Fruit fly (Drosophila melanogaster) whole organism, embryonic: ENCODE results near the gene Frmd5.

Source experiments
- Aef1 ChIP-seq: fragments of 200-800 bp; sonication (Bioruptor generic); IDR thresholded peaks from 3 replicates; pipeline ENCODE4 v1.3.6; 2022; ENCODE audit warnings: missing biosample characterization, missing genetic modification characterization
- Asciz ChIP-seq: fragments of 200-800 bp; sonication (Bioruptor generic); optimal IDR thresholded peaks from 2 replicates; lab custom pipeline; 2017; ENCODE audit warnings: missing biosample characterization, mild to moderate bottlenecking, missing genetic modification characterization, missing genetic modification reagents
- B-H2 ChIP-seq: fragments of 200-800 bp; sonication (Bioruptor generic); optimal IDR thresholded peaks from 2 replicates; lab custom pipeline; 2018; ENCODE audit warnings: missing biosample characterization, mild to moderate bottlenecking, missing genetic modification characterization
- BEAF-32 ChIP-seq: fragments of 200-800 bp; sonication (Bioruptor generic); optimal IDR thresholded peaks from 3 replicates; lab custom pipeline; 2017; ENCODE audit warnings: missing biosample characterization, missing genetic modification characterization, mild to moderate bottlenecking, moderate library complexity, missing genetic modification reagents
- CG12155 ChIP-seq: fragments of 200-800 bp; sonication (Bioruptor generic); optimal IDR thresholded peaks from 3 replicates; lab custom pipeline; 2016; ENCODE audit warnings: missing biosample characterization, missing genetic modification characterization
- CG13624 ChIP-seq: fragments of 200-800 bp; sonication (Bioruptor generic); optimal IDR thresholded peaks from 2 replicates; lab custom pipeline; 2016; ENCODE audit warnings: missing biosample characterization, missing genetic modification characterization
- CG14014 ChIP-seq: fragments of 200-800 bp; sonication (Bioruptor generic); IDR thresholded peaks from 2 replicates; pipeline ENCODE4 v1.3.6; 2022; ENCODE audit warnings: missing biosample characterization, missing genetic modification characterization
- CG1647 ChIP-seq: fragments of 200-800 bp; sonication (Bioruptor generic); optimal IDR thresholded peaks from 3 replicates; lab custom pipeline; 2016; ENCODE audit warnings: missing biosample characterization, missing genetic modification characterization
- CG2120 ChIP-seq: fragments of 200-800 bp; sonication (Bioruptor generic); optimal IDR thresholded peaks from 3 replicates; lab custom pipeline; 2016; ENCODE audit warnings: missing biosample characterization, missing genetic modification characterization
- CG30403 ChIP-seq: fragments of 200-800 bp; sonication (Bioruptor generic); optimal IDR thresholded peaks from 3 replicates; lab custom pipeline; 2016; ENCODE audit warnings: missing biosample characterization, missing genetic modification characterization
- CG31441 ChIP-seq: fragments of 200-800 bp; sonication (Bioruptor generic); IDR thresholded peaks from 2 replicates; pipeline ENCODE4 v1.3.6; 2022; ENCODE audit warnings: missing biosample characterization, missing genetic modification characterization
- CG33557 ChIP-seq: fragments of 200-800 bp; sonication (Bioruptor generic); optimal IDR thresholded peaks from 2 replicates; lab custom pipeline; 2019; ENCODE audit warnings: missing biosample characterization, mild to moderate bottlenecking, missing genetic modification characterization, moderate library complexity
- CG4282 ChIP-seq: fragments of 200-800 bp; sonication (Bioruptor generic); optimal IDR thresholded peaks from 2 replicates; lab custom pipeline; 2016; ENCODE audit warnings: missing biosample characterization, missing genetic modification characterization
- CG4328 ChIP-seq: fragments of 200-800 bp; sonication (Bioruptor generic); optimal IDR thresholded peaks from 3 replicates; lab custom pipeline; 2017; ENCODE audit warnings: missing biosample characterization, missing genetic modification reagents, missing genetic modification characterization
- CG7745 ChIP-seq: fragments of 200-800 bp; sonication (Bioruptor generic); optimal IDR thresholded peaks from 2 replicates; lab custom pipeline; 2018; ENCODE audit warnings: missing biosample characterization, mild to moderate bottlenecking, missing genetic modification characterization, moderate library complexity
- CG7839 ChIP-seq: fragments of 200-800 bp; sonication (Bioruptor generic); optimal IDR thresholded peaks from 3 replicates; lab custom pipeline; 2018; ENCODE audit warnings: missing biosample characterization, mild to moderate bottlenecking, missing genetic modification characterization, moderate library complexity
- CG8290 ChIP-seq, 3 experiments: fragments of 200-800 bp; sonication (Bioruptor generic); optimal IDR thresholded peaks; 2 replicates each; lab custom pipeline; 2016 to 2019; ENCODE audit warnings: missing biosample characterization in 3 of 3, missing genetic modification characterization in 3 of 3, mild to moderate bottlenecking in 2 of 3, moderate library complexity in 1 of 3
- CoRest ChIP-seq: fragments of 200-800 bp; sonication (Bioruptor generic); optimal IDR thresholded peaks from 3 replicates; lab custom pipeline; 2018; ENCODE audit warnings: missing biosample characterization, mild to moderate bottlenecking, missing genetic modification characterization, moderate library complexity
- D19A ChIP-seq: fragments of 200-800 bp; optimal IDR thresholded peaks from 3 replicates; lab custom pipeline; 2019; ENCODE audit warnings: missing biosample characterization, mild to moderate bottlenecking, missing genetic modification characterization, moderate library complexity
- Elba2 ChIP-seq: fragments of 200-800 bp; sonication (Bioruptor generic); optimal IDR thresholded peaks from 3 replicates; lab custom pipeline; 2016; ENCODE audit warnings: missing biosample characterization, missing genetic modification characterization
- HLH4C ChIP-seq: fragments of 200-800 bp; sonication (Bioruptor generic); IDR thresholded peaks from 3 replicates; pipeline ENCODE4 v1.3.6; 2022; ENCODE audit warnings: missing biosample characterization, missing genetic modification characterization; ENCODE audit not compliant: partially characterized antibody
- Hr39 ChIP-seq: fragments of >200 bp; optimal IDR thresholded peaks from 2 replicates; lab custom pipeline; 2017
- MBD-R2 ChIP-seq: fragments of 200-800 bp; sonication (Bioruptor generic); IDR thresholded peaks from 2 replicates; pipeline ENCODE4 v1.3.6; 2022; ENCODE audit warnings: missing biosample characterization, missing genetic modification characterization
- MESR4 ChIP-seq: fragments of 200-800 bp; sonication (Bioruptor generic); optimal IDR thresholded peaks from 2 replicates; lab custom pipeline; 2018; ENCODE audit warnings: missing biosample characterization, mild to moderate bottlenecking, missing genetic modification characterization, moderate library complexity
- MTF-1 ChIP-seq: fragments of 200-800 bp; sonication (Bioruptor generic); optimal IDR thresholded peaks from 2 replicates; lab custom pipeline; 2018; ENCODE audit warnings: missing biosample characterization, mild to moderate bottlenecking, missing genetic modification characterization, borderline replicate concordance
- Max ChIP-seq: fragments of 200-800 bp; sonication (Bioruptor generic); optimal IDR thresholded peaks from 2 replicates; lab custom pipeline; 2016; ENCODE audit warnings: missing biosample characterization, mild to moderate bottlenecking, missing genetic modification characterization
- Myb ChIP-seq: fragments of 200-800 bp; sonication (Bioruptor generic); optimal IDR thresholded peaks from 2 replicates; lab custom pipeline; 2016; ENCODE audit warnings: missing biosample characterization, missing genetic modification characterization
- NFAT ChIP-seq: fragments of 200-800 bp; sonication (Bioruptor generic); IDR thresholded peaks from 2 replicates; pipeline ENCODE4 v1.3.6; 2022; ENCODE audit warnings: missing biosample characterization, missing genetic modification characterization
- Oaz ChIP-seq: fragments of 200-800 bp; sonication (Bioruptor generic); IDR thresholded peaks from 2 replicates; pipeline ENCODE4 v1.3.6; 2022; ENCODE audit warnings: missing biosample characterization, missing genetic modification characterization
- Xrp1 ChIP-seq: fragments of 200-800 bp; sonication (Bioruptor generic); IDR thresholded peaks from 2 replicates; pipeline ENCODE4 v1.3.6; 2022; ENCODE audit warnings: missing biosample characterization, missing genetic modification characterization
- chm ChIP-seq: fragments of 200-800 bp; sonication (Bioruptor generic); IDR thresholded peaks from 2 replicates; pipeline ENCODE4 v1.3.6; 2022; ENCODE audit warnings: missing biosample characterization, missing genetic modification characterization
- ci ChIP-seq: fragments of 200-800 bp; sonication (Bioruptor generic); IDR thresholded peaks from 3 replicates; pipeline ENCODE4 v1.3.6; 2022; ENCODE audit warnings: missing biosample characterization, missing genetic modification characterization
- dati ChIP-seq: fragments of 200-800 bp; sonication (Bioruptor generic); IDR thresholded peaks from 2 replicates; pipeline ENCODE4 v1.3.6; 2022; ENCODE audit warnings: missing biosample characterization, missing genetic modification characterization
- dm ChIP-seq: fragments of 200-800 bp; sonication (Bioruptor generic); optimal IDR thresholded peaks from 3 replicates; lab custom pipeline; 2016; ENCODE audit warnings: missing biosample characterization, missing genetic modification characterization
- dmrt11E ChIP-seq: fragments of 200-800 bp; sonication (Bioruptor generic); optimal IDR thresholded peaks from 3 replicates; lab custom pipeline; 2018; ENCODE audit warnings: missing biosample characterization, mild to moderate bottlenecking, missing genetic modification characterization, moderate library complexity
- eyg ChIP-seq: fragments of 200-800 bp; sonication (Bioruptor generic); optimal IDR thresholded peaks from 3 replicates; lab custom pipeline; 2016; ENCODE audit warnings: missing biosample characterization, missing genetic modification characterization
- jumu ChIP-seq: fragments of 200-800 bp; sonication (Bioruptor generic); optimal IDR thresholded peaks from 3 replicates; lab custom pipeline; 2016; ENCODE audit warnings: missing biosample characterization, missing genetic modification characterization
- lab ChIP-seq: fragments of 200-800 bp; sonication (Bioruptor generic); optimal IDR thresholded peaks from 3 replicates; lab custom pipeline; 2017; ENCODE audit warnings: missing biosample characterization, missing genetic modification characterization, mild to moderate bottlenecking, moderate library complexity, missing genetic modification reagents
- luna ChIP-seq: fragments of 200-800 bp; sonication (Bioruptor generic); optimal IDR thresholded peaks from 2 replicates; lab custom pipeline; 2016; ENCODE audit warnings: missing biosample characterization, missing genetic modification characterization
- nerfin-2 ChIP-seq: fragments of 200-800 bp; sonication (Bioruptor generic); IDR thresholded peaks from 2 replicates; pipeline ENCODE4 v1.3.6; 2022; ENCODE audit warnings: missing biosample characterization, missing genetic modification characterization; ENCODE audit not compliant: partially characterized antibody
- pfk ChIP-seq: fragments of 200-800 bp; sonication (Bioruptor generic); optimal IDR thresholded peaks from 2 replicates; lab custom pipeline; 2018; ENCODE audit warnings: missing biosample characterization, mild to moderate bottlenecking, missing genetic modification characterization, moderate library complexity
- pita ChIP-seq: fragments of 200-800 bp; sonication (Bioruptor generic); optimal IDR thresholded peaks from 2 replicates; lab custom pipeline; 2017; ENCODE audit warnings: missing biosample characterization, mild to moderate bottlenecking, missing genetic modification characterization
- prd ChIP-seq, 3 experiments: fragments of >200 bp in 2 of 3; fragments of 200-800 bp in 1 of 3; sonication (Bioruptor generic) in 1 of 3; optimal IDR thresholded peaks in 2 of 3; IDR thresholded peaks in 1 of 3; 2 replicates in 2 of 3; 3 replicates in 1 of 3; pipeline versions ENCODE4 v1.3.6 to Lab custom; 2017 to 2022; ENCODE audit warnings: missing biosample characterization in 1 of 3, missing genetic modification characterization in 1 of 3
- tll ChIP-seq, 2 experiments: fragments of 200-800 bp in 1 of 2; fragments of >200 bp in 1 of 2; sonication (Bioruptor generic) in 1 of 2; optimal IDR thresholded peaks; 2 replicates each; lab custom pipeline; 2017 to 2019; ENCODE audit warnings: missing biosample characterization in 2 of 2, missing genetic modification characterization in 2 of 2, mild to moderate bottlenecking in 1 of 2, moderate library complexity in 1 of 2
- trh ChIP-seq: fragments of 200-800 bp; sonication (Bioruptor generic); optimal IDR thresholded peaks from 2 replicates; lab custom pipeline; 2016; ENCODE audit warnings: missing biosample characterization, missing genetic modification characterization
- vnd ChIP-seq: fragments of 200-800 bp; sonication (Bioruptor generic); IDR thresholded peaks from 3 replicates; pipeline ENCODE4 v1.3.6; 2022; ENCODE audit warnings: missing biosample characterization, missing genetic modification characterization; ENCODE audit not compliant: partially characterized antibody
- zf30C ChIP-seq: fragments of 200-800 bp; sonication (Bioruptor generic); optimal IDR thresholded peaks from 3 replicates; lab custom pipeline; 2018; ENCODE audit warnings: missing biosample characterization, mild to moderate bottlenecking, missing genetic modification characterization
- zfh1 ChIP-seq: fragments of 200-800 bp; sonication (Bioruptor generic); IDR thresholded peaks from 3 replicates; pipeline ENCODE4 v1.3.6; 2022; ENCODE audit warnings: missing biosample characterization, missing genetic modification characterization

Frmd5 gene

DNA sequence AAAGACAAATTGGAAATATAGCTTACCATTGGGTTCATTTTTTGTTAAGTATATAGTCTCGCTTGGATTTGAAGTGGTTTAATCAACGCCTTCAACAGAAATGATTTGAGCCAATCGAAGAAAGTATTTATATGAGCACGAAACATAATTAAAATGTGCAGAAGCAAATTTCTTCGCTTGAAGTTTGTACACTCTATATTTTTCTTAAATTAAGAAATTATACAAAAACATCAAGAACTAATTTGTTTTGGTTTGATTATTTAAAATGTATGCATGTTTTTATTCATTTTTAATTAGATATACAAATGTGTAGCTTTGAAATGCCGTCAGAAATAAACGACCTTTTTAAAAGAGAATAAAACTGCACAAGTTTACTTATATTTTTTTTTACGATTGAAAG is 42.3 kb upstream of the Frmd5 start, which contains the start of gene CG13138:
Gene CG13138 (minus strand): TSS at position 101 of the 400 bp plus-strand sequence.
- TF ChIP-seq D19A (tag; lab: Kevin White, UChicago) (peak; percentile 8), CG14014 (GFP tag; lab: Robert Waterston, UW) (no peak), CG4282 (GFP tag; lab: Kevin White, UChicago) (no peak)

DNA sequence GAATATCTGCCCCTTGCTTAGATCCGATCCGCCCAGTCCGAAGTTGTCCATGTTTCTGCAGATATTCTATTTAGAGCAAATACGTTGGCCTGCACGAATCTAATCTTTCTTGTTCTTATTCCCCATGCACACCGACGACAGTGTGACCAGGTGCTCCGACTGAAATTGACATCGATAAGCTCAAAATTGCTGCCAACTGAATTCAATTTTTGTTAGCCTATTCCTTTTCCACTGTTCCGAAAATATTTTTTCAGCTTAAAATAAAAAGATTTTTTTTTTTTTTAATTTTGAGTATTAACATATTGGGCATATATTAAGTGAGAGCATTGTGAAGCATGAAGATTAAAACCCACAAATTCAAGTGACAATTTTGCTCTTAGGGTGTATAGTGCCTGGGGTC is 40.5 kb upstream of the Frmd5 start, which contains the start of gene nmd:
Gene nmd (minus strand): TSS at position 162 of the 400 bp plus-strand sequence.
- TF ChIP-seq Max (GFP tag; lab: Kevin White, UChicago): peak; percentile 51
- peak; percentile 21 for TF ChIP-seq CG30403 (GFP tag; lab: Kevin White, UChicago)
- TF ChIP-seq Myb: peak; percentile 20
- TF ChIP-seq CG2120: peak; percentile 33
- TF ChIP-seq CG12155: no peak
- TF ChIP-seq NFAT (GFP tag; lab: Robert Waterston, UW): no peak
- TF ChIP-seq trh (GFP tag; lab: Kevin White, UChicago): no peak
- TF ChIP-seq prd (optimal IDR thresholded peaks at IDR 0.05; lab: Kevin White, UChicago): no peak
- TF ChIP-seq prd (GFP tag; IDR thresholded peaks at IDR 0.05; lab: Robert Waterston, UW): peak; percentile 4; the same call in 1 of the 3 replicates
- peak; percentile 77 for TF ChIP-seq MESR4 (GFP tag; lab: Kevin White, UChicago)
- peak; percentile 64 for TF ChIP-seq Elba2
- no peak for TF ChIP-seq Xrp1 (GFP tag; lab: Robert Waterston, UW)
- peak; percentile 24 for TF ChIP-seq CoRest (tag; lab: Kevin White, UChicago)
- TF ChIP-seq Hr39 (lab: Kevin White, UChicago): no peak
- no peak for TF ChIP-seq chm
- no peak for TF ChIP-seq luna (GFP tag; lab: Kevin White, UChicago)
- no peak for TF ChIP-seq ci
- TF ChIP-seq dati (GFP tag; lab: Robert Waterston, UW): no peak
- TF ChIP-seq eyg (GFP tag; lab: Kevin White, UChicago): no peak
- TF ChIP-seq dmrt11E (tag; lab: Kevin White, UChicago): no peak
- TF ChIP-seq HLH4C (GFP tag; lab: Robert Waterston, UW): no peak
- TF ChIP-seq nerfin-2 (GFP tag; lab: Robert Waterston, UW): no peak
- no peak for TF ChIP-seq Asciz
- no peak for TF ChIP-seq vnd (GFP tag; lab: Robert Waterston, UW)
- TF ChIP-seq zf30C: no peak
- TF ChIP-seq MBD-R2 (GFP tag; lab: Robert Waterston, UW): peak; percentile 89
- no peak for TF ChIP-seq MTF-1 (GFP tag; lab: Kevin White, UChicago)
- TF ChIP-seq dm (GFP tag; lab: Kevin White, UChicago): peak; percentile 45
- TF ChIP-seq CG7839 (tag; lab: Kevin White, UChicago): peak; percentile 2
- no peak for TF ChIP-seq CG1647
- no peak for TF ChIP-seq lab (GFP tag; lab: Kevin White, UChicago)
- TF ChIP-seq CG13624 (GFP tag; lab: Kevin White, UChicago): no peak
- TF ChIP-seq tll (GFP tag; optimal IDR thresholded peaks at IDR 0.05; lab: Kevin White, UChicago): no peak
- TF ChIP-seq B-H2 (GFP tag; lab: Kevin White, UChicago): no peak
- TF ChIP-seq zfh1 (GFP tag; lab: Robert Waterston, UW): no peak
- TF ChIP-seq jumu: no peak
- TF ChIP-seq CG7745 (tag; lab: Kevin White, UChicago): no peak
- no peak for TF ChIP-seq CG4328 (GFP tag; lab: Kevin White, UChicago)
- TF ChIP-seq Aef1 (GFP tag; lab: Robert Waterston, UW): no peak
- peak; percentile 95 for TF ChIP-seq pfk (GFP tag; lab: Kevin White, UChicago)
- peak; percentile 41 for TF ChIP-seq BEAF-32 (GFP tag; lab: Kevin White, UChicago)
- TF ChIP-seq Oaz: no peak
- TF ChIP-seq CG8290 (GFP tag; optimal IDR thresholded peaks at IDR 0.05; lab: Kevin White, UChicago): peak; percentile 73
- peak in 1 of 2 experiments; percentile 22 for TF ChIP-seq CG8290 (tag; optimal IDR thresholded peaks at IDR 0.05; lab: Kevin White, UChicago)
- no peak for TF ChIP-seq pita
- no peak for TF ChIP-seq CG33557
- no peak for TF ChIP-seq CG31441 (GFP tag; lab: Robert Waterston, UW)
